Worm (Caenorhabditis elegans): ENCODE measurements around the gene ints-2.

DNA sequence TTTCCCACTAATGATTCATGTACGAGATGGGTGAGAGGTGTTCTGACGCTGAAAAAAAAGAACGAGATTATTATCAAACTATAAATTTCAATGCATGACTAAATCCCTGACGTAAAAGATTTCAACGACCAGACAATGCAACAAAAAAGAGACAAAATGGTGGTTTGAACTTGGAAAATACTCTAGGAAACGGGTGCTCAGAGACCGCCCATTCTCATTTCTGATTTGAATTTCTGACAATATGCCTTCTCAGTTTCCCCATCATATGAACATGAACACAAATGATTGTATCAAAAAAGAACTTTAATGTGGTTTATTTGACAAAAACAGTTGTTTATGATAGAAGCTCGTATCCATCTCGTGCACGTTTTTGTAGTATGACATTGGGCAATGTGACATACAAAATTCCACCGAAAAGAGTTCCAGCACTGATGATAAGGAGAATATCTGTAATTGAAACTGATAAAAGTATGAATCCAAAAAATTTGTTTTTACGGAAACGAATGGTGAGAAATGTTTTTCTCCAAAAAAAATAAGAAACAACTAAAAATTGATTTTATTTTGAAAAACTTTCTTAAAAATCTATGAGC lies 22.4 kb upstream of the ints-2 start, which contains the start of gene srd-26:
- TF ChIP-seq mdl-1 (tag; optimal IDR thresholded peaks at IDR 0.05) (no peak), nhr-42 (GFP tag; IDR thresholded peaks at IDR 0.05) (no peak), dpl-1 (GFP tag; optimal IDR thresholded peaks at IDR 0.05) (no peak), ctbp-1 (GFP tag; IDR thresholded peaks at IDR 0.05) (no peak), aha-1 (tag) (no peak), skn-1 (tag; optimal IDR thresholded peaks at IDR 0.05) (no peak)

Data from whole organism, L4 larva.